Fruit fly (Drosophila melanogaster) whole organism, prepupa: Measurements from ENCODE around the gene Hmt4-20.

Experiments
- Blimp-1 ChIP-seq: fragments of 200-800 bp; sonication (Bioruptor generic); optimal IDR thresholded peaks from 3 replicates; lab custom pipeline; 2017; ENCODE audit warnings: missing biosample characterization, missing genetic modification characterization, mild to moderate bottlenecking, moderate library complexity, missing genetic modification reagents
- CG10669 ChIP-seq: fragments of 200-800 bp; sonication (Bioruptor generic); optimal IDR thresholded peaks from 3 replicates; lab custom pipeline; 2018; ENCODE audit warnings: missing biosample characterization, mild to moderate bottlenecking, missing genetic modification characterization, moderate library complexity
- CG11294 ChIP-seq: fragments of 200-800 bp; sonication (Bioruptor generic); IDR thresholded peaks from 2 replicates; pipeline ENCODE4 v1.3.6; 2022; ENCODE audit warnings: missing biosample characterization, missing genetic modification characterization
- CG11762 ChIP-seq: fragments of 200-800 bp; sonication (Bioruptor generic); optimal IDR thresholded peaks from 3 replicates; lab custom pipeline; 2016; ENCODE audit warnings: missing biosample characterization, missing genetic modification characterization; ENCODE audit not compliant: insufficient read depth
- CG11902 ChIP-seq: fragments of 200-800 bp; sonication (Bioruptor generic); optimal IDR thresholded peaks from 3 replicates; lab custom pipeline; 2016; ENCODE audit warnings: missing biosample characterization, missing genetic modification characterization
- CG15336 ChIP-seq: fragments of 200-800 bp; sonication (Bioruptor generic); IDR thresholded peaks from 2 replicates; pipeline ENCODE4 v1.3.6; 2022; ENCODE audit warnings: missing biosample characterization, missing genetic modification characterization
- CG1621 ChIP-seq: fragments of 200-800 bp; sonication (Bioruptor generic); optimal IDR thresholded peaks from 3 replicates; lab custom pipeline; 2018; ENCODE audit warnings: missing biosample characterization, mild to moderate bottlenecking, missing genetic modification characterization
- CG16779 ChIP-seq: fragments of 200-800 bp; sonication (Bioruptor generic); optimal IDR thresholded peaks from 3 replicates; lab custom pipeline; 2017; ENCODE audit warnings: missing biosample characterization, mild to moderate bottlenecking, missing genetic modification characterization
- CG3032 ChIP-seq: fragments of 200-800 bp; optimal IDR thresholded peaks from 2 replicates; lab custom pipeline; 2019; ENCODE audit warnings: missing biosample characterization, mild to moderate bottlenecking, missing genetic modification characterization, moderate library complexity
- CG31627 ChIP-seq: fragments of 200-800 bp; sonication (Bioruptor generic); optimal IDR thresholded peaks from 3 replicates; lab custom pipeline; 2016; ENCODE audit warnings: missing biosample characterization, missing genetic modification characterization
- CG32006 ChIP-seq: fragments of 200-800 bp; sonication (Bioruptor generic); optimal IDR thresholded peaks from 3 replicates; lab custom pipeline; 2017; ENCODE audit warnings: missing biosample characterization, mild to moderate bottlenecking, missing genetic modification characterization
- CG34406 ChIP-seq: fragments of 200-800 bp; sonication (Bioruptor generic); optimal IDR thresholded peaks from 3 replicates; lab custom pipeline; 2016; ENCODE audit warnings: missing biosample characterization, missing genetic modification characterization
- CG3919 ChIP-seq: fragments of 200-800 bp; sonication (Bioruptor generic); optimal IDR thresholded peaks from 3 replicates; lab custom pipeline; 2016; ENCODE audit warnings: missing biosample characterization, missing genetic modification characterization
- CG4318 ChIP-seq: fragments of 200-800 bp; sonication (Bioruptor generic); optimal IDR thresholded peaks from 3 replicates; lab custom pipeline; 2017; ENCODE audit warnings: missing biosample characterization, mild to moderate bottlenecking, missing genetic modification characterization
- CG6276 ChIP-seq: fragments of 200-800 bp; sonication (Bioruptor generic); optimal IDR thresholded peaks from 2 replicates; lab custom pipeline; 2017; ENCODE audit warnings: missing biosample characterization, mild to moderate bottlenecking, missing genetic modification characterization
- CG6792 ChIP-seq: fragments of 200-800 bp; sonication (Bioruptor generic); optimal IDR thresholded peaks from 3 replicates; lab custom pipeline; 2016; ENCODE audit warnings: missing biosample characterization, missing genetic modification characterization
- CG8119 ChIP-seq: fragments of 200-800 bp; sonication (Bioruptor generic); IDR thresholded peaks from 3 replicates; pipeline ENCODE4 v1.3.6; 2022; ENCODE audit warnings: missing biosample characterization, missing genetic modification characterization
- CG8319 ChIP-seq: fragments of 200-800 bp; sonication (Bioruptor generic); optimal IDR thresholded peaks from 3 replicates; lab custom pipeline; 2016; ENCODE audit warnings: missing biosample characterization, missing genetic modification characterization
- CG8632 ChIP-seq: fragments of 200-800 bp; sonication (Bioruptor generic); optimal IDR thresholded peaks from 3 replicates; lab custom pipeline; 2016; ENCODE audit warnings: missing biosample characterization, missing genetic modification characterization
- Eip78C ChIP-seq: fragments of 200-800 bp; sonication (Bioruptor generic); peaks from one replicate; lab custom pipeline; 2016; ENCODE audit warnings: missing biosample characterization, missing genetic modification characterization
- Eip93F ChIP-seq: fragments of 200-800 bp; sonication (Bioruptor generic); optimal IDR thresholded peaks from 2 replicates; lab custom pipeline; 2016; ENCODE audit warnings: missing biosample characterization, mild to moderate bottlenecking, missing genetic modification characterization
- Ets21C ChIP-seq: fragments of 200-800 bp; sonication (Bioruptor generic); optimal IDR thresholded peaks from 3 replicates; lab custom pipeline; 2016; ENCODE audit warnings: missing biosample characterization, missing genetic modification characterization
- Ets96B ChIP-seq: fragments of 200-800 bp; optimal IDR thresholded peaks from 2 replicates; lab custom pipeline; 2019; ENCODE audit warnings: missing biosample characterization, mild to moderate bottlenecking, missing genetic modification characterization, moderate library complexity
- Gug ChIP-seq: fragments of 200-800 bp; sonication (Bioruptor generic); IDR thresholded peaks from 2 replicates; pipeline ENCODE4 v1.3.6; 2022; ENCODE audit warnings: missing biosample characterization, missing genetic modification characterization
- Sox14 ChIP-seq: fragments of 200-800 bp; sonication (Bioruptor generic); optimal IDR thresholded peaks from 3 replicates; lab custom pipeline; 2016; ENCODE audit warnings: missing biosample characterization, missing genetic modification characterization
- Sox15 ChIP-seq: fragments of 200-800 bp; sonication (Bioruptor generic); optimal IDR thresholded peaks from 3 replicates; lab custom pipeline; 2016; ENCODE audit warnings: missing biosample characterization, missing genetic modification characterization
- achi ChIP-seq: fragments of 200-800 bp; sonication (Bioruptor generic); optimal IDR thresholded peaks from 3 replicates; lab custom pipeline; 2016; ENCODE audit warnings: missing biosample characterization, missing genetic modification characterization
- acj6 ChIP-seq: fragments of 200-800 bp; sonication (Bioruptor generic); optimal IDR thresholded peaks from 3 replicates; lab custom pipeline; 2016; ENCODE audit warnings: missing biosample characterization, missing genetic modification characterization
- cyc ChIP-seq: fragments of 200-800 bp; sonication (Bioruptor generic); optimal IDR thresholded peaks from 3 replicates; lab custom pipeline; 2016; ENCODE audit warnings: missing biosample characterization, missing genetic modification characterization
- dac ChIP-seq: fragments of 200-800 bp; sonication (Bioruptor generic); optimal IDR thresholded peaks from 2 replicates; lab custom pipeline; 2017; ENCODE audit warnings: missing biosample characterization, mild to moderate bottlenecking, missing genetic modification characterization
- dsx ChIP-seq: fragments of 200-800 bp; optimal IDR thresholded peaks from 3 replicates; lab custom pipeline; 2019; ENCODE audit warnings: missing biosample characterization, mild to moderate bottlenecking, missing genetic modification characterization, moderate library complexity; ENCODE audit not compliant: poor library complexity, severe bottlenecking
- eg ChIP-seq: fragments of 200-800 bp; sonication (Bioruptor generic); IDR thresholded peaks from 3 replicates; pipeline ENCODE4 v1.3.6; 2022; ENCODE audit warnings: missing biosample characterization, missing genetic modification characterization
- esn ChIP-seq: fragments of 200-800 bp; sonication (Bioruptor generic); optimal IDR thresholded peaks from 2 replicates; lab custom pipeline; 2016; ENCODE audit warnings: missing biosample characterization, mild to moderate bottlenecking, missing genetic modification characterization, moderate library complexity
- fkh ChIP-seq: fragments of 200-800 bp; sonication (Bioruptor generic); optimal IDR thresholded peaks from 3 replicates; lab custom pipeline; 2017; ENCODE audit warnings: missing biosample characterization, mild to moderate bottlenecking, missing genetic modification characterization, moderate library complexity
- lz ChIP-seq: fragments of 200-800 bp; sonication (Bioruptor generic); optimal IDR thresholded peaks from 3 replicates; lab custom pipeline; 2016; ENCODE audit warnings: missing biosample characterization, missing genetic modification characterization
- net ChIP-seq: fragments of 200-800 bp; sonication (Bioruptor generic); optimal IDR thresholded peaks from 3 replicates; lab custom pipeline; 2016; ENCODE audit warnings: missing biosample characterization, missing genetic modification characterization
- spab ChIP-seq: fragments of 200-800 bp; sonication (Bioruptor generic); optimal IDR thresholded peaks from 2 replicates; lab custom pipeline; 2017; ENCODE audit warnings: missing biosample characterization, mild to moderate bottlenecking, missing genetic modification characterization, missing genetic modification reagents
- ss ChIP-seq, 2 experiments: fragments of 200-800 bp; sonication (Bioruptor generic); optimal IDR thresholded peaks; 2 replicates in 1 of 2; 3 replicates in 1 of 2; lab custom pipeline; 2017 to 2018; ENCODE audit warnings: mild to moderate bottlenecking in 2 of 2, missing biosample characterization in 2 of 2, missing genetic modification characterization in 2 of 2, moderate library complexity in 1 of 2
- svp ChIP-seq: fragments of 200-800 bp; sonication (Bioruptor generic); peaks from one replicate; lab custom pipeline; 2016; ENCODE audit warnings: missing biosample characterization, missing genetic modification characterization
- topi ChIP-seq: fragments of 200-800 bp; sonication (Bioruptor generic); optimal IDR thresholded peaks from 3 replicates; lab custom pipeline; 2016; ENCODE audit warnings: missing biosample characterization, missing genetic modification characterization
- vri ChIP-seq: fragments of 200-800 bp; sonication (Bioruptor generic); optimal IDR thresholded peaks from 3 replicates; lab custom pipeline; 2016; ENCODE audit warnings: missing biosample characterization, mild to moderate bottlenecking, missing genetic modification characterization

The Hmt4-20 gene

dm6 chrX:636606-637530 is 19.0 kb downstream of the Hmt4-20 start:
- peak; percentile 49 for TF ChIP-seq Sox14 (GFP tag; lab: Kevin White, UChicago)
- no peak for TF ChIP-seq Gug (GFP tag; lab: Robert Waterston, UW)
- TF ChIP-seq dsx (GFP tag; lab: Kevin White, UChicago), result peak; percentile 41
- TF ChIP-seq Eip78C, result peak; percentile 63
- TF ChIP-seq fkh (GFP tag; lab: Kevin White, UChicago), result no peak
- TF ChIP-seq spab, result no peak
- no peak for TF ChIP-seq Ets96B
- no peak for TF ChIP-seq Sox15 (GFP tag; lab: Kevin White, UChicago)
- TF ChIP-seq cyc (GFP tag; lab: Kevin White, UChicago), result no peak
- TF ChIP-seq CG11294 (GFP tag; lab: Robert Waterston, UW), result no peak

dm6 chrX:635495-636142 is 20.2 kb downstream of the Hmt4-20 start, which contains the start of gene Dredd:
Gene Dredd, minus strand, starts transcription at chrX:635545.
- TF ChIP-seq Eip93F (GFP tag; lab: Kevin White, UChicago), result peak; percentile 67
- TF ChIP-seq svp, result peak; percentile 84
- peak; percentile 14 for TF ChIP-seq topi (GFP tag; lab: Kevin White, UChicago)
- peak; percentile 40 for TF ChIP-seq Eip78C
- no peak for TF ChIP-seq dac (GFP tag; lab: Kevin White, UChicago)
- peak; percentile 27 for TF ChIP-seq esn (GFP tag; lab: Kevin White, UChicago)
- TF ChIP-seq CG8319 (GFP tag; lab: Kevin White, UChicago), result no peak
- peak in 1 of 2 experiments; percentile 27 for TF ChIP-seq ss (GFP tag; optimal IDR thresholded peaks at IDR 0.05; lab: Kevin White, UChicago)
- TF ChIP-seq Sox14 (GFP tag; lab: Kevin White, UChicago), result peak; percentile 24

dm6 chrX:629239-629821 is 26.5 kb downstream of the Hmt4-20 start, which contains the start of the genes RpL36 and Mybbp1A:
Gene RpL36, minus strand, starts transcription at chrX:629483.
Gene Mybbp1A, plus strand, starts transcription at chrX:629773.
- TF ChIP-seq CG3919 (GFP tag; lab: Kevin White, UChicago), result peak; percentile 59
- TF ChIP-seq net (GFP tag; lab: Kevin White, UChicago), result peak; percentile 63
- peak; percentile 64 for TF ChIP-seq CG34406
- TF ChIP-seq topi (GFP tag; lab: Kevin White, UChicago), result peak; percentile 67
- TF ChIP-seq CG6792 (GFP tag; lab: Kevin White, UChicago), result peak; percentile 62
- no peak for TF ChIP-seq acj6 (GFP tag; lab: Kevin White, UChicago)
- TF ChIP-seq CG8632 (GFP tag; lab: Kevin White, UChicago), result peak; percentile 54
- peak; percentile 36 for TF ChIP-seq CG11902
- TF ChIP-seq CG4318 (GFP tag; lab: Kevin White, UChicago), result no peak
- TF ChIP-seq Ets96B, result no peak
- no peak for TF ChIP-seq CG16779 (tag; lab: Kevin White, UChicago)
- peak; percentile 42 for TF ChIP-seq CG3032
- no peak for TF ChIP-seq vri (GFP tag; lab: Kevin White, UChicago)
- TF ChIP-seq Blimp-1 (GFP tag; lab: Kevin White, UChicago), result peak; percentile 25
- peak; percentile 63 for TF ChIP-seq cyc (GFP tag; lab: Kevin White, UChicago)
- peak; percentile 63 for TF ChIP-seq Sox14 (GFP tag; lab: Kevin White, UChicago)
- TF ChIP-seq lz, result peak; percentile 72
- peak; percentile 58 for TF ChIP-seq CG8119 (GFP tag; lab: Robert Waterston, UW)
- TF ChIP-seq dac (GFP tag; lab: Kevin White, UChicago), result peak; percentile 44
- TF ChIP-seq Ets21C, result no peak
- TF ChIP-seq CG31627 (GFP tag; lab: Kevin White, UChicago), result peak; percentile 66
- peak; percentile 59 for TF ChIP-seq svp
- TF ChIP-seq CG32006 (GFP tag; lab: Kevin White, UChicago), result no peak
- TF ChIP-seq CG6276 (GFP tag; lab: Kevin White, UChicago), result no peak
- peak; percentile 40 for TF ChIP-seq CG1621
- TF ChIP-seq ss (GFP tag; optimal IDR thresholded peaks at IDR 0.05; lab: Kevin White, UChicago), result peak; percentile 77 to 83
- TF ChIP-seq Gug (GFP tag; lab: Robert Waterston, UW), result no peak
- no peak for TF ChIP-seq CG11294 (GFP tag; lab: Robert Waterston, UW)
- no peak for TF ChIP-seq CG10669 (GFP tag; lab: Kevin White, UChicago)
- TF ChIP-seq eg (GFP tag; lab: Robert Waterston, UW), result peak; percentile 65
- TF ChIP-seq CG11762 (GFP tag; lab: Kevin White, UChicago), result peak; percentile 29
- no peak; the same call in 1 of the 2 replicates for TF ChIP-seq CG15336
- no peak for TF ChIP-seq Eip93F (GFP tag; lab: Kevin White, UChicago)
- TF ChIP-seq esn (GFP tag; lab: Kevin White, UChicago), result peak; percentile 75
- peak; percentile 66 for TF ChIP-seq achi (GFP tag; lab: Kevin White, UChicago)
